Worm (Caenorhabditis elegans) whole organism, L3 larva: ENCODE results near the gene T26C5.2.

Experiments
- R02D3.7 ChIP-seq: fragments of 150-350 bp; optimal IDR thresholded peaks from 2 replicates; lab custom pipeline; 2014; ENCODE audit warnings: missing biosample characterization, missing genetic modification characterization
- ZK546.5 ChIP-seq: sonication (generic microtip); optimal IDR thresholded peaks from 2 replicates; lab custom pipeline; 2017; ENCODE audit warnings: missing biosample characterization, missing genetic modification characterization
- aly-2 ChIP-seq: fragments of 150-350 bp; optimal IDR thresholded peaks from 2 replicates; lab custom pipeline; 2014; ENCODE audit warnings: missing biosample characterization, missing genetic modification characterization
- ama-1 ChIP-seq: fragments of 150-350 bp; optimal IDR thresholded peaks from 2 replicates; lab custom pipeline; 2018
- ceh-16 ChIP-seq: sonication (generic microtip); optimal IDR thresholded peaks from 2 replicates; lab custom pipeline; 2017; ENCODE audit warnings: missing biosample characterization, missing genetic modification characterization
- ceh-28 ChIP-seq: fragments of 150-350 bp; optimal IDR thresholded peaks from 2 replicates; lab custom pipeline; 2014; ENCODE audit warnings: missing biosample characterization, missing genetic modification reagents, missing genetic modification characterization
- ceh-82 ChIP-seq: fragments of 150-350 bp; optimal IDR thresholded peaks from 2 replicates; lab custom pipeline; 2014; ENCODE audit warnings: missing biosample characterization, missing genetic modification characterization
- ceh-9 ChIP-seq: sonication (generic microtip); optimal IDR thresholded peaks from 2 replicates; lab custom pipeline; 2018; ENCODE audit warnings: missing biosample characterization, missing genetic modification characterization
- daf-12 ChIP-seq: fragments of 150-350 bp; optimal IDR thresholded peaks from 2 replicates; lab custom pipeline; 2014; ENCODE audit warnings: missing biosample characterization, missing genetic modification reagents, missing genetic modification characterization
- egl-27 ChIP-seq: sonication (generic microtip); optimal IDR thresholded peaks from 4 replicates; lab custom pipeline; 2017; ENCODE audit warnings: missing biosample characterization, missing genetic modification reagents, missing genetic modification characterization
- egl-5 ChIP-seq: fragments of 150-350 bp; optimal IDR thresholded peaks from 2 replicates; lab custom pipeline; 2017; ENCODE audit warnings: missing biosample characterization, missing genetic modification reagents, missing genetic modification characterization, inconsistent platforms
- elt-1 ChIP-seq: fragments of 150-350 bp; optimal IDR thresholded peaks from 2 replicates; lab custom pipeline; 2014; ENCODE audit warnings: missing biosample characterization, missing genetic modification characterization
- elt-2 ChIP-seq: sonication (generic microtip); optimal IDR thresholded peaks from 2 replicates; lab custom pipeline; 2016; ENCODE audit warnings: missing genetic modification reagents, mild to moderate bottlenecking, missing genetic modification characterization, missing compliant biosample characterization
- elt-3 ChIP-seq, 3 experiments: fragments of 150-350 bp in 1 of 3; sonication (generic microtip) in 2 of 3; optimal IDR thresholded peaks; 2 replicates in 2 of 3; 4 replicates in 1 of 3; lab custom pipeline; 2014 to 2017; ENCODE audit warnings: missing biosample characterization in 3 of 3, missing genetic modification characterization in 3 of 3
- eor-1 ChIP-seq, 2 experiments: fragments of 150-350 bp; optimal IDR thresholded peaks; 2 replicates each; lab custom pipeline; 2014 to 2018; ENCODE audit warnings: missing biosample characterization in 2 of 2, missing genetic modification characterization in 2 of 2
- fkh-10 ChIP-seq: sonication (generic microtip); optimal IDR thresholded peaks from 2 replicates; lab custom pipeline; 2017; ENCODE audit warnings: missing biosample characterization, missing genetic modification reagents, missing genetic modification characterization
- fkh-2 ChIP-seq: fragments of 150-350 bp; optimal IDR thresholded peaks from 2 replicates; lab custom pipeline; 2014; ENCODE audit warnings: missing biosample characterization, missing genetic modification reagents, missing genetic modification characterization
- fos-1 ChIP-seq: fragments of 150-350 bp; optimal IDR thresholded peaks from 2 replicates; lab custom pipeline; 2014; ENCODE audit warnings: missing biosample characterization, missing genetic modification characterization
- hmg-11 ChIP-seq: sonication (generic microtip); optimal IDR thresholded peaks from 2 replicates; lab custom pipeline; 2016; ENCODE audit warnings: missing genetic modification characterization, missing compliant biosample characterization
- jun-1 ChIP-seq: fragments of 150-350 bp; optimal IDR thresholded peaks from 2 replicates; lab custom pipeline; 2014; ENCODE audit warnings: missing biosample characterization, missing genetic modification reagents, missing genetic modification characterization
- lin-15B ChIP-seq: fragments of 150-350 bp; optimal IDR thresholded peaks from 2 replicates; lab custom pipeline; 2014; ENCODE audit warnings: missing biosample characterization, missing genetic modification characterization
- lin-39 ChIP-seq: fragments of 150-350 bp; optimal IDR thresholded peaks from 2 replicates; lab custom pipeline; 2018; ENCODE audit warnings: missing biosample characterization, missing genetic modification reagents, missing genetic modification characterization
- lsy-12 ChIP-seq: sonication (generic microtip); optimal IDR thresholded peaks from 2 replicates; lab custom pipeline; 2016; ENCODE audit warnings: mild to moderate bottlenecking, missing genetic modification characterization, missing compliant biosample characterization
- mdl-1 ChIP-seq: fragments of 150-350 bp; optimal IDR thresholded peaks from 2 replicates; lab custom pipeline; 2014; ENCODE audit warnings: missing biosample characterization, missing genetic modification characterization
- mml-1 ChIP-seq: fragments of 150-350 bp; sonication (generic microtip); optimal IDR thresholded peaks from 3 replicates; lab custom pipeline; 2014; ENCODE audit warnings: missing biosample characterization, missing genetic modification characterization
- nfya-1 ChIP-seq: sonication (generic microtip); optimal IDR thresholded peaks from 2 replicates; lab custom pipeline; 2017; ENCODE audit warnings: missing genetic modification characterization, mild to moderate bottlenecking, missing compliant biosample characterization, antibody characterized with exemption, moderate library complexity; ENCODE audit not compliant: insufficient read depth
- nhr-11 ChIP-seq: fragments of 150-350 bp; optimal IDR thresholded peaks from 2 replicates; lab custom pipeline; 2014; ENCODE audit warnings: missing biosample characterization, missing genetic modification characterization
- nhr-12 ChIP-seq: fragments of 150-350 bp; optimal IDR thresholded peaks from 2 replicates; lab custom pipeline; 2014; ENCODE audit warnings: missing biosample characterization, missing genetic modification characterization
- nhr-23 ChIP-seq: fragments of 150-350 bp; optimal IDR thresholded peaks from 2 replicates; lab custom pipeline; 2014; ENCODE audit warnings: missing biosample characterization, missing genetic modification reagents, missing genetic modification characterization
- nhr-237 ChIP-seq: fragments of 150-350 bp; optimal IDR thresholded peaks from 2 replicates; lab custom pipeline; 2014; ENCODE audit warnings: missing biosample characterization, missing genetic modification characterization
- nhr-25 ChIP-seq: sonication (generic microtip); optimal IDR thresholded peaks from 2 replicates; lab custom pipeline; 2017; ENCODE audit warnings: missing biosample characterization, missing genetic modification characterization
- nhr-28 ChIP-seq: fragments of 150-350 bp; optimal IDR thresholded peaks from 2 replicates; lab custom pipeline; 2014; ENCODE audit warnings: missing biosample characterization, missing genetic modification characterization
- nhr-43 ChIP-seq: sonication (generic microtip); optimal IDR thresholded peaks from 2 replicates; lab custom pipeline; 2016; ENCODE audit warnings: mild to moderate bottlenecking, missing genetic modification characterization, missing compliant biosample characterization; ENCODE audit not compliant: poor library complexity, severe bottlenecking
- nhr-67 ChIP-seq: fragments of 150-350 bp; optimal IDR thresholded peaks from 2 replicates; lab custom pipeline; 2014; ENCODE audit warnings: missing biosample characterization, missing genetic modification characterization
- nhr-76 ChIP-seq: fragments of 150-350 bp; sonication (generic microtip); optimal IDR thresholded peaks from 5 replicates; lab custom pipeline; 2014; ENCODE audit warnings: missing biosample characterization, missing genetic modification characterization
- nhr-77 ChIP-seq: fragments of 150-350 bp; optimal IDR thresholded peaks from 2 replicates; lab custom pipeline; 2014; ENCODE audit warnings: missing biosample characterization, missing genetic modification characterization
- pha-4 ChIP-seq: fragments of 150-350 bp; optimal IDR thresholded peaks from 2 replicates; lab custom pipeline; 2014; ENCODE audit warnings: missing biosample characterization, missing genetic modification reagents, missing genetic modification characterization
- pqm-1 ChIP-seq: fragments of 150-350 bp; optimal IDR thresholded peaks from 2 replicates; lab custom pipeline; 2017; ENCODE audit warnings: missing biosample characterization, missing genetic modification characterization, inconsistent platforms
- sea-2 ChIP-seq: fragments of 150-350 bp; sonication (generic microtip); optimal IDR thresholded peaks from 4 replicates; lab custom pipeline; 2014; ENCODE audit warnings: missing biosample characterization, missing genetic modification reagents, missing genetic modification characterization
- skn-1 ChIP-seq: fragments of 150-350 bp; optimal IDR thresholded peaks from 2 replicates; lab custom pipeline; 2014; ENCODE audit warnings: missing biosample characterization, missing genetic modification characterization
- snpc-4 ChIP-seq: fragments of 150-350 bp; optimal IDR thresholded peaks from 2 replicates; lab custom pipeline; 2014; ENCODE audit warnings: missing biosample characterization, missing genetic modification characterization
- tbx-2 ChIP-seq: sonication (generic microtip); optimal IDR thresholded peaks from 2 replicates; lab custom pipeline; 2016; ENCODE audit warnings: mild to moderate bottlenecking, missing genetic modification characterization, missing compliant biosample characterization
- unc-39 ChIP-seq: sonication (generic microtip); optimal IDR thresholded peaks from 4 replicates; lab custom pipeline; 2017; ENCODE audit warnings: missing biosample characterization, missing genetic modification characterization
- unc-62 ChIP-seq: fragments of 150-350 bp; sonication (generic microtip); optimal IDR thresholded peaks from 4 replicates; lab custom pipeline; 2014; ENCODE audit warnings: missing biosample characterization, missing genetic modification reagents, missing genetic modification characterization
- zag-1 ChIP-seq: fragments of 150-350 bp; optimal IDR thresholded peaks from 2 replicates; lab custom pipeline; 2014; ENCODE audit warnings: missing biosample characterization, missing genetic modification characterization
- ztf-11 ChIP-seq: fragments of 150-350 bp; optimal IDR thresholded peaks from 2 replicates; lab custom pipeline; 2014; ENCODE audit warnings: missing biosample characterization, missing genetic modification characterization
- ztf-4 ChIP-seq: fragments of 150-350 bp; optimal IDR thresholded peaks from 2 replicates; lab custom pipeline; 2014; ENCODE audit warnings: missing biosample characterization, missing genetic modification characterization

The T26C5.2 gene

ce11 chrII:9282065-9282464 is 49.0 kb downstream of the T26C5.2 start:
- no peak for TF ChIP-seq daf-12 (tag; lab: Kevin White, UChicago)
- TF ChIP-seq fkh-2 (tag; lab: Kevin White, UChicago) = no peak
- no peak for TF ChIP-seq fkh-10
- TF ChIP-seq fos-1 (tag; lab: Kevin White, UChicago) = no peak
- no peak for TF ChIP-seq ztf-4
- no peak for TF ChIP-seq mdl-1
- TF ChIP-seq nhr-237 (tag; lab: Kevin White, UChicago) = no peak

- TF ChIP-seq snpc-4 (tag; lab: Kevin White, UChicago) (peak; percentile 28), daf-12 (tag; lab: Kevin White, UChicago) (no peak), ZK546.5 (tag; lab: Kevin White, UChicago) (no peak), sea-2 (GFP tag; lab: Kevin White, UChicago) (no peak), nhr-67 (tag; lab: Kevin White, UChicago) (no peak), fkh-10 (peak; percentile 61), ceh-16 (no peak), jun-1 (tag; lab: Kevin White, UChicago) (peak; percentile 93), nhr-12 (tag; lab: Kevin White, UChicago) (no peak), ceh-9 (tag; lab: Kevin White, UChicago) (no peak), nhr-237 (tag; lab: Kevin White, UChicago) (no peak), lsy-12 (tag; lab: Kevin White, UChicago) (peak; percentile 96), nhr-28 (tag; lab: Kevin White, UChicago) (no peak), ztf-4 (peak; percentile 64), egl-27 (tag; lab: Kevin White, UChicago) (peak; percentile 13), elt-1 (tag; lab: Kevin White, UChicago) (peak; percentile 15), elt-2 (tag; lab: Kevin White, UChicago) (peak; percentile 88), nhr-23 (tag; lab: Kevin White, UChicago) (peak; percentile 90), zag-1 (no peak), pha-4 (peak; percentile 90), ama-1 (lab: Kevin White, UChicago) (peak; percentile 91), nfya-1 (tag; lab: Kevin White, UChicago) (peak; percentile 97), ztf-11 (peak; percentile 32), nhr-43 (tag; lab: Kevin White, UChicago) (peak; percentile 81), ceh-82 (tag; lab: Kevin White, UChicago) (no peak), nhr-11 (tag; lab: Kevin White, UChicago) (peak; percentile 88), tbx-2 (tag; lab: Kevin White, UChicago) (peak; percentile 78), pqm-1 (tag; lab: Kevin White, UChicago) (peak; percentile 95), aly-2 (tag; lab: Kevin White, UChicago) (peak; percentile 16), elt-3 (tag; optimal IDR thresholded peaks at IDR 0.05; lab: Kevin White, UChicago) (peak in 1 of 3 experiments; percentile 62), egl-5 (peak; percentile 56), nhr-77 (tag; lab: Kevin White, UChicago) (no peak), hmg-11 (tag; lab: Kevin White, UChicago) (peak; percentile 99), unc-62 (GFP tag; lab: Kevin White, UChicago) (peak; percentile 87), R02D3.7 (tag; lab: Kevin White, UChicago) (peak; percentile 51), nhr-25 (peak; percentile 97), lin-39 (tag; lab: Kevin White, UChicago) (peak; percentile 96), unc-39 (tag; lab: Kevin White, UChicago) (no peak), fkh-2 (tag; lab: Kevin White, UChicago) (no peak), mdl-1 (peak; percentile 64), fos-1 (tag; lab: Kevin White, UChicago) (peak; percentile 78), ceh-28 (tag; lab: Kevin White, UChicago) (peak; percentile 94), eor-1 (tag; optimal IDR thresholded peaks at IDR 0.05; lab: Kevin White, UChicago) (no peak), nhr-76 (no peak), mml-1 (tag; lab: Kevin White, UChicago) (no peak), lin-15B (peak; percentile 88), skn-1 (tag; lab: Kevin White, UChicago) (peak; percentile 64)
Measured at ce11 chrII:9282787-9283186, 49.8 kb downstream of the T26C5.2 start.
